Worm (Caenorhabditis elegans): ENCODE data around the gene T26A8.4.
A peak's percentile ranks its signal among the peaks of the same experiment; 100 is the strongest.
"Not testable (repeated sequence)": the region's sequence is repeated elsewhere in the genome, so short reads cannot be mapped to it uniquely, and the experiment has no call there.

T26A8.4 gene

ce11 chrIV:8473756-8474155, 41.1 kb upstream of the T26A8.4 start, which contains the start of gene C28C12.11:
TSS of gene C28C12.11 (plus strand) at chrIV:8474056.
- TF ChIP-seq sptf-2 (GFP tag; optimal IDR thresholded peaks at IDR 0.05) (no peak), attf-5 (GFP tag; optimal IDR thresholded peaks at IDR 0.05) (no peak), Y67H2A.10 (GFP tag; conservative IDR thresholded peaks at IDR 0.05) (no peak), xnd-1 (tag; optimal IDR thresholded peaks at IDR 0.05) (no peak), egl-18 (GFP tag; IDR thresholded peaks at IDR 0.05) (no peak), F23B12.7 (tag; optimal IDR thresholded peaks at IDR 0.05; ENCODE audit: insufficient read depth) (no peak), somi-1 (GFP tag; optimal IDR thresholded peaks at IDR 0.05) (no peak), F39B2.1 (GFP tag; IDR thresholded peaks at IDR 0.05) (no peak), B0336.3 (GFP tag; IDR thresholded peaks at IDR 0.05) (no peak), T07F8.4 (tag; optimal IDR thresholded peaks at IDR 0.05) (no peak), zim-3 (tag; optimal IDR thresholded peaks at IDR 0.05) (no peak), D2030.7 (GFP tag; IDR thresholded peaks at IDR 0.05) (no peak), bed-2 (GFP tag; IDR thresholded peaks at IDR 0.05) (no peak), ztf-18 (tag; optimal IDR thresholded peaks at IDR 0.05) (no peak), aptf-2 (GFP tag; conservative IDR thresholded peaks at IDR 0.05) (no peak), him-1 (tag; optimal IDR thresholded peaks at IDR 0.05) (no peak), let-526 (GFP tag; IDR thresholded peaks at IDR 0.05) (no peak)

- TF ChIP-seq mel-28 (tag; optimal IDR thresholded peaks at IDR 0.05; ENCODE audit: borderline replicate concordance) (no peak), nhr-27 (tag; optimal IDR thresholded peaks at IDR 0.05) (no peak), ztf-22 (GFP tag; optimal IDR thresholded peaks at IDR 0.05) (no peak), F39B2.1 (GFP tag; IDR thresholded peaks at IDR 0.05) (no peak), cebp-2 (GFP tag; IDR thresholded peaks at IDR 0.05) (no peak), fkh-3 (tag; optimal IDR thresholded peaks at IDR 0.05) (no peak), ztf-3 (GFP tag; optimal IDR thresholded peaks at IDR 0.05) (no peak)
Measured at ce11 chrIV:8472493-8472892, 39.8 kb upstream of the T26A8.4 start, which contains the start of gene oat-1. TSS of gene oat-1 (minus strand) at chrIV:8472593.

DNA sequence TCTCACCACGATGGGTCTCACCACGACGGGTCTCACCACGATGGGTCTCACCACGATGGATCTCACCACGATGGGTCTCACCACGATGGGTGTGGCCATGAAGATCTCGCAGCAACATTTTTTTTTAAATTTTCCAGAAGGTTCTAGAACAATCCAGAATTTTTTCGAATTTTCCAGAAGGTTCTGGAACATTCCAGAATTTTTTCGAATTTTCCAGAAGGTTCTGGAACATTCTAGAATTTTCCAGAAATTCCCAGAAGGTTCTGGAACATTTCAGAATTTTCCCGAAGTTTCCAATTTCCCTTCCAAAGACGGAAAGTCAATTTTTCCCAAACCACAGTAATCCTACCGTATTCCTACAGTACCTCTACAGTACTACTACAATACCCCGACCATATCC, 37.5 kb upstream of the T26A8.4 start:
- TF ChIP-seq hsf-1 (GFP tag; IDR thresholded peaks at IDR 0.05) (peak; percentile 95), F33H1.4 (GFP tag; IDR thresholded peaks at IDR 0.05) (peak; percentile 52), dox-1 (GFP tag; IDR thresholded peaks at IDR 0.05) (0 out of 2 replicates have a peak, but pooled peaks have one; percentile 42)

ce11 chrIV:8468729-8469340, 36.1 kb upstream of the T26A8.4 start:
- 0 out of 2 replicates have a peak, but pooled peaks have one; percentile 16 for TF ChIP-seq egl-44 (GFP tag; IDR thresholded peaks at IDR 0.05)
- TF ChIP-seq egl-18 (GFP tag; IDR thresholded peaks at IDR 0.05), result 0 out of 2 replicates have a peak, but pooled peaks have one; percentile 44
- TF ChIP-seq ceh-40 (GFP tag; IDR thresholded peaks at IDR 0.05), result peak; percentile 90
- TF ChIP-seq attf-6 (GFP tag; IDR thresholded peaks at IDR 0.05), result peak; percentile 49; the same call in 1 of the 2 replicates
- peak; percentile 20; the same call in 1 of the 2 replicates for TF ChIP-seq Y53F4B.3 (GFP tag; IDR thresholded peaks at IDR 0.05)
- TF ChIP-seq madf-6 (GFP tag; IDR thresholded peaks at IDR 0.05), result peak; percentile 43
- TF ChIP-seq Y79H2A.3 (GFP tag; conservative IDR thresholded peaks at IDR 0.05), result peak; percentile 78
- TF ChIP-seq F39B2.1 (GFP tag; IDR thresholded peaks at IDR 0.05), result peak; percentile 66; the same call in 1 of the 2 replicates
- TF ChIP-seq aptf-3 (GFP tag; IDR thresholded peaks at IDR 0.05), result 0 out of 2 replicates have a peak, but pooled peaks have one; percentile 16
- TF ChIP-seq F33H1.4 (GFP tag; IDR thresholded peaks at IDR 0.05), result peak; percentile 27
- peak; percentile 16; the same call in 1 of the 2 replicates for TF ChIP-seq B0019.2 (GFP tag; conservative IDR thresholded peaks at IDR 0.05)
- 0 out of 2 replicates have a peak, but pooled peaks have one; percentile 5 for TF ChIP-seq Y95B8A.8 (GFP tag; IDR thresholded peaks at IDR 0.05)
- TF ChIP-seq madf-3 (GFP tag; IDR thresholded peaks at IDR 0.05), result peak; percentile 84
- TF ChIP-seq Y56A3A.18 (GFP tag; IDR thresholded peaks at IDR 0.05), result 0 out of 2 replicates have a peak, but pooled peaks have one; percentile 9
- TF ChIP-seq rpc-1 (optimal IDR thresholded peaks at IDR 0.05), result peak; percentile 31
- TF ChIP-seq rpc-1 (tag; optimal IDR thresholded peaks at IDR 0.05), result not testable (repeated sequence)
- TF ChIP-seq hsf-1 (GFP tag; IDR thresholded peaks at IDR 0.05), result peak; percentile 99
- TF ChIP-seq rcor-1 (GFP tag; IDR thresholded peaks at IDR 0.05), result peak; percentile 83
- peak; percentile 59; the same call in 1 of the 2 replicates for TF ChIP-seq D2030.7 (GFP tag; IDR thresholded peaks at IDR 0.05)
- TF ChIP-seq ztf-25 (GFP tag; IDR thresholded peaks at IDR 0.05), result peak; percentile 57; the same call in 1 of the 2 replicates
- peak; percentile 69 for TF ChIP-seq egrh-3 (GFP tag; IDR thresholded peaks at IDR 0.05)
- 0 out of 2 replicates have a peak, but pooled peaks have one; percentile 19 for TF ChIP-seq cebp-2 (GFP tag; IDR thresholded peaks at IDR 0.05)
- TF ChIP-seq dox-1 (GFP tag; IDR thresholded peaks at IDR 0.05), result peak; percentile 94
